Worm (Caenorhabditis elegans) whole organism, early embryonic: Measurements from ENCODE around the gene nhr-6.

Experiments
- ama-1 ChIP-seq: fragments of 150-350 bp; optimal IDR thresholded peaks from 2 replicates; lab custom pipeline; 2014
- ceh-36 ChIP-seq: sonication (generic microtip); optimal IDR thresholded peaks from 2 replicates; lab custom pipeline; 2016; ENCODE audit warnings: missing genetic modification characterization, inconsistent platforms, missing compliant biosample characterization

DNA sequence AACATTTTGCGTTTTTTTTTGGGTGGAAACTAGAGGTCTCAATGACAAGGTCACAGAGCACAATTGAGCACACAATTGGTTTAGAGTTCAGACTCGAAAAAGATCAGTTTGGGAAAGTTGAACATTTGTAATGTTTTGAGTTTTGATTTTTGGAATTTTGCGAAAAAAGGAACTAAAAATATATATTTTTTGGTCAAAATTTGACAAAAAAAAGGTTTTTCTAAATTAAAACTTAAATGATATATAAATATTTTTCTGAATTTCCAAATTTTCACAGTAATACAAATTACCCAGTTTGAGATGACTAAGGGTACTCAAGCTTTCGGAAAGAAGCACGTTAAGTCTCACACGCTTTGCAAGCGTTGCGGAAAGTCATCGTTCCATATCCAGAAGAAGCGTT lies 45.0 kb upstream of the nhr-6 start, which contains the start of gene rpl-37:
- TF ChIP-seq ama-1 (no peak), ceh-36 (tag; lab: Kevin White, UChicago) (no peak)
